Fruit fly (Drosophila melanogaster): ENCODE results near the gene CG10011.

Gene CG10011

dm6 chr3R:28572692-28573643 is 61.9 kb downstream of the CG10011 start:
- TF ChIP-seq CG7101 (tag; optimal IDR thresholded peaks at IDR 0.05) (no peak), CG7045 (GFP tag; optimal IDR thresholded peaks at IDR 0.05) (no peak), cnc (optimal IDR thresholded peaks at IDR 0.05) (no peak), toe (GFP tag; optimal IDR thresholded peaks at IDR 0.05) (no peak), Mnt (GFP tag; optimal IDR thresholded peaks at IDR 0.05) (no peak), Hr96 (GFP tag; optimal IDR thresholded peaks at IDR 0.05) (no peak), CG5204 (GFP tag; optimal IDR thresholded peaks at IDR 0.05) (no peak), ovo (GFP tag; optimal IDR thresholded peaks at IDR 0.05) (no peak), CG14711 (tag; optimal IDR thresholded peaks at IDR 0.05) (no peak), bab1 (GFP tag; optimal IDR thresholded peaks at IDR 0.05) (no peak), Crg-1 (GFP tag; optimal IDR thresholded peaks at IDR 0.05) (no peak), Clk (GFP tag; optimal IDR thresholded peaks at IDR 0.05) (no peak), CG1620 (GFP tag; optimal IDR thresholded peaks at IDR 0.05) (no peak), CG12768 (GFP tag; optimal IDR thresholded peaks at IDR 0.05) (no peak)

- TF ChIP-seq CG7045 (GFP tag; optimal IDR thresholded peaks at IDR 0.05) (no peak), toe (GFP tag; optimal IDR thresholded peaks at IDR 0.05) (no peak), bab1 (GFP tag; optimal IDR thresholded peaks at IDR 0.05) (no peak), Hr96 (GFP tag; optimal IDR thresholded peaks at IDR 0.05) (no peak), cic (GFP tag; optimal IDR thresholded peaks at IDR 0.05) (no peak), CG33017 (tag; optimal IDR thresholded peaks at IDR 0.05) (no peak), ovo (GFP tag; optimal IDR thresholded peaks at IDR 0.05) (no peak), CG11617 (GFP tag; optimal IDR thresholded peaks at IDR 0.05) (no peak), CG5204 (GFP tag; optimal IDR thresholded peaks at IDR 0.05) (no peak), tj (GFP tag; optimal IDR thresholded peaks at IDR 0.05) (no peak), pad (GFP tag; optimal IDR thresholded peaks at IDR 0.05) (no peak), Crg-1 (GFP tag; optimal IDR thresholded peaks at IDR 0.05) (no peak), cnc (optimal IDR thresholded peaks at IDR 0.05) (no peak), CG1620 (GFP tag; optimal IDR thresholded peaks at IDR 0.05) (no peak), kay (GFP tag; ENCODE audit: borderline replicate concordance) (no peak), Clk (GFP tag; optimal IDR thresholded peaks at IDR 0.05) (no peak), CG7101 (tag; optimal IDR thresholded peaks at IDR 0.05) (no peak), CG14711 (tag; optimal IDR thresholded peaks at IDR 0.05) (no peak), CG12768 (GFP tag; optimal IDR thresholded peaks at IDR 0.05) (no peak)
Observed at dm6 chr3R:28570805-28571204, 64.1 kb downstream of the CG10011 start.

- TF ChIP-seq CG12768 (GFP tag; optimal IDR thresholded peaks at IDR 0.05): no peak
- TF ChIP-seq cic (GFP tag; optimal IDR thresholded peaks at IDR 0.05): no peak
- TF ChIP-seq CG7045 (GFP tag; optimal IDR thresholded peaks at IDR 0.05): no peak
- TF ChIP-seq pad (GFP tag; optimal IDR thresholded peaks at IDR 0.05): no peak
- no peak for TF ChIP-seq Hr96 (GFP tag; optimal IDR thresholded peaks at IDR 0.05)
- no peak for TF ChIP-seq bab1 (GFP tag; optimal IDR thresholded peaks at IDR 0.05)
Observed at dm6 chr3R:28569529-28570175, 65.2 kb downstream of the CG10011 start.

dm6 chr3R:28568095-28568750 is 66.7 kb downstream of the CG10011 start:
- TF ChIP-seq bab1 (GFP tag; optimal IDR thresholded peaks at IDR 0.05) (no peak), Hr96 (GFP tag; optimal IDR thresholded peaks at IDR 0.05) (peak; percentile 9), CG7045 (GFP tag; optimal IDR thresholded peaks at IDR 0.05) (peak; percentile 15), CG5204 (GFP tag; optimal IDR thresholded peaks at IDR 0.05) (no peak), CG33017 (tag; optimal IDR thresholded peaks at IDR 0.05) (no peak), cic (GFP tag; optimal IDR thresholded peaks at IDR 0.05) (peak; percentile 40), CG7101 (tag; optimal IDR thresholded peaks at IDR 0.05) (no peak), Clk (GFP tag; optimal IDR thresholded peaks at IDR 0.05) (no peak), pad (GFP tag; optimal IDR thresholded peaks at IDR 0.05) (no peak), Mnt (GFP tag; optimal IDR thresholded peaks at IDR 0.05) (no peak), kay (GFP tag; ENCODE audit: borderline replicate concordance) (peak; percentile 68), CG12768 (GFP tag; optimal IDR thresholded peaks at IDR 0.05) (no peak), CG1620 (GFP tag; optimal IDR thresholded peaks at IDR 0.05) (no peak), CG14711 (tag; optimal IDR thresholded peaks at IDR 0.05) (no peak), Crg-1 (GFP tag; optimal IDR thresholded peaks at IDR 0.05) (no peak), tj (GFP tag; optimal IDR thresholded peaks at IDR 0.05) (no peak), toe (GFP tag; optimal IDR thresholded peaks at IDR 0.05) (no peak), cnc (optimal IDR thresholded peaks at IDR 0.05) (no peak), ovo (GFP tag; optimal IDR thresholded peaks at IDR 0.05) (no peak), CG11617 (GFP tag; optimal IDR thresholded peaks at IDR 0.05) (no peak)

- TF ChIP-seq CG7045 (GFP tag; optimal IDR thresholded peaks at IDR 0.05) (no peak), tj (GFP tag; optimal IDR thresholded peaks at IDR 0.05) (no peak), bab1 (GFP tag; optimal IDR thresholded peaks at IDR 0.05) (no peak)
Observed at dm6 chr3R:28563531-28563930, 71.4 kb downstream of the CG10011 start.

All from whole organism, adult.